Fruit fly (Drosophila melanogaster) whole organism, pupa: ENCODE results near the gene spn-D.
A peak's percentile ranks its signal among the peaks of the same experiment; 100 is the strongest.

ENCODE experiments used
- CG10348 ChIP-seq: fragments of 200-800 bp; sonication (Bioruptor generic); IDR thresholded peaks from 2 replicates; pipeline ENCODE4 v1.3.6; 2022; ENCODE audit warnings: missing biosample characterization, missing genetic modification characterization
- CG12605 ChIP-seq: fragments of 200-800 bp; sonication (Bioruptor generic); IDR thresholded peaks from 2 replicates; pipeline ENCODE4 v1.3.6; 2022; ENCODE audit warnings: missing biosample characterization, missing genetic modification characterization
- CG13204 ChIP-seq: fragments of 200-800 bp; sonication (Bioruptor generic); optimal IDR thresholded peaks from 2 replicates; lab custom pipeline; 2018; ENCODE audit warnings: missing biosample characterization, mild to moderate bottlenecking, missing genetic modification characterization, moderate library complexity
- CG14655 ChIP-seq: fragments of 200-800 bp; sonication (Bioruptor generic); optimal IDR thresholded peaks from 3 replicates; lab custom pipeline; 2017; ENCODE audit warnings: mild to moderate bottlenecking, missing biosample characterization, missing genetic modification reagents, missing genetic modification characterization
- CG15710 ChIP-seq: fragments of 200-800 bp; sonication (Bioruptor generic); optimal IDR thresholded peaks from 2 replicates; lab custom pipeline; 2018; ENCODE audit warnings: missing biosample characterization, mild to moderate bottlenecking, missing genetic modification characterization, moderate library complexity
- CG17806 ChIP-seq: fragments of 200-800 bp; sonication (Bioruptor generic); optimal IDR thresholded peaks from 2 replicates; lab custom pipeline; 2018; ENCODE audit warnings: missing biosample characterization, mild to moderate bottlenecking, missing genetic modification characterization, moderate library complexity
- CG32121 ChIP-seq: fragments of 200-800 bp; sonication (Bioruptor generic); IDR thresholded peaks from 2 replicates; pipeline ENCODE4 v1.3.6; 2022; ENCODE audit warnings: missing biosample characterization, missing genetic modification characterization
- CG34367 ChIP-seq: fragments of 200-800 bp; sonication (Bioruptor generic); optimal IDR thresholded peaks from 2 replicates; lab custom pipeline; 2018; ENCODE audit warnings: missing biosample characterization, mild to moderate bottlenecking, missing genetic modification characterization
- CG4496 ChIP-seq: fragments of 200-800 bp; sonication (Bioruptor generic); IDR thresholded peaks from 3 replicates; pipeline ENCODE4 v1.3.6; 2022; ENCODE audit warnings: missing biosample characterization, missing genetic modification characterization
- CG8159 ChIP-seq: fragments of 200-800 bp; sonication (Bioruptor generic); optimal IDR thresholded peaks from 3 replicates; lab custom pipeline; 2018; ENCODE audit warnings: missing biosample characterization, mild to moderate bottlenecking, missing genetic modification characterization, moderate library complexity
- CG8301 ChIP-seq: fragments of 200-800 bp; sonication (Bioruptor generic); optimal IDR thresholded peaks from 2 replicates; lab custom pipeline; 2018; ENCODE audit warnings: missing biosample characterization, mild to moderate bottlenecking, missing genetic modification characterization
- CG9948 ChIP-seq: fragments of 200-800 bp; sonication (Bioruptor generic); optimal IDR thresholded peaks from 2 replicates; lab custom pipeline; 2018; ENCODE audit warnings: missing biosample characterization, mild to moderate bottlenecking, missing genetic modification characterization, moderate library complexity
- D1 ChIP-seq: fragments of 200-800 bp; sonication (Bioruptor generic); optimal IDR thresholded peaks from 2 replicates; lab custom pipeline; 2018; ENCODE audit warnings: missing biosample characterization, mild to moderate bottlenecking, missing genetic modification characterization, moderate library complexity
- EcR ChIP-seq: fragments of 200-800 bp; sonication (Bioruptor generic); optimal IDR thresholded peaks from 3 replicates; lab custom pipeline; 2019; ENCODE audit warnings: missing biosample characterization, missing genetic modification characterization, mild to moderate bottlenecking, moderate library complexity, missing genetic modification reagents
- Ets98B ChIP-seq: fragments of 200-800 bp; sonication (Bioruptor generic); IDR thresholded peaks from 2 replicates; pipeline ENCODE4 v1.3.6; 2022; ENCODE audit warnings: missing biosample characterization, missing genetic modification characterization
- Pif1A ChIP-seq: fragments of 200-800 bp; sonication (Bioruptor generic); optimal IDR thresholded peaks from 3 replicates; lab custom pipeline; 2016; ENCODE audit warnings: missing biosample characterization, missing genetic modification characterization
- Pif1B ChIP-seq: fragments of 200-800 bp; sonication (Bioruptor generic); optimal IDR thresholded peaks from 3 replicates; lab custom pipeline; 2016; ENCODE audit warnings: missing biosample characterization, missing genetic modification characterization
- Snoo ChIP-seq: fragments of 200-800 bp; sonication (Bioruptor generic); optimal IDR thresholded peaks from 3 replicates; lab custom pipeline; 2017; ENCODE audit warnings: missing biosample characterization, mild to moderate bottlenecking, missing genetic modification characterization, inconsistent platforms
- fd96Ca ChIP-seq: fragments of 200-800 bp; sonication (Bioruptor generic); IDR thresholded peaks from 3 replicates; pipeline ENCODE4 v1.3.6; 2022; ENCODE audit warnings: missing biosample characterization, missing genetic modification characterization
- gl ChIP-seq: fragments of 200-800 bp; sonication (Bioruptor generic); optimal IDR thresholded peaks from 2 replicates; lab custom pipeline; 2018; ENCODE audit warnings: missing biosample characterization, mild to moderate bottlenecking, missing genetic modification characterization
- rn ChIP-seq: fragments of 200-800 bp; sonication (Bioruptor generic); IDR thresholded peaks from 2 replicates; pipeline ENCODE4 v1.3.6; 2022; ENCODE audit warnings: missing biosample characterization, missing genetic modification characterization

The spn-D gene

DNA sequence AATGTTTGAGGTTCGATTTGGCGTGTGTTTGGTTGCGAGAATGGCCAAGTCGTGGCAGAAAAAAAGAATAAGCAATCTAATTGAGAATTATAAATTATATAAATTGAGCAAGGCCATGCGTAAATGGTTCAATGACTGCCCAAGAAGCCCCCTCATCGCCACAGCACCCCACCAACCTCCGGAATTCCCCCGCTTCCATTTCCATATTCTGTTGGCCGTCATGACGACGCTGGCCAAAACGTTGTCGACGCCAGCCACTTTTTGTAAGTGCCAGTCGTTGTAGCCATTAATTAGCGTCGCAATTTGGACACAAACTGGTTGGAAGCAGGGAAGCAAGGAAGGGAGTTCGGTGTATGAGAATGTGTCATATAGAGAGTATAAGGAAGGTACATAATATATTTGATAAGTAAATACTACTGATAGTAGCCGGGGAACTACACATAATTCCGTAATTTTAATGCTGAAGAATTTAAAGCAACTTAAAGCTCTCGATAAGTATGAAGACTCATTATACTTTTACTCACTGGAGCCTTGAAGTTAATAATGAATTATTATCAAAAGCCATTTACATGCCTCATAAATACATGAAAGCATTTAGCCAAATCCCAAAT lies 34.9 kb upstream of the spn-D start:
- TF ChIP-seq CG14655 (GFP tag; lab: Kevin White, UChicago): no peak
- TF ChIP-seq EcR (GFP tag; lab: Kevin White, UChicago): peak; percentile 74
- no peak for TF ChIP-seq D1 (tag; lab: Kevin White, UChicago)
- no peak for TF ChIP-seq Pif1A
- no peak for TF ChIP-seq fd96Ca (GFP tag; lab: Robert Waterston, UW)
- TF ChIP-seq CG4496: 0 out of 3 replicates have a peak, but pooled peaks have one; percentile 7
- no peak for TF ChIP-seq gl (tag; lab: Kevin White, UChicago)
- no peak for TF ChIP-seq CG12605
- no peak for TF ChIP-seq Snoo (tag; lab: Kevin White, UChicago)
- TF ChIP-seq CG17806 (tag; lab: Kevin White, UChicago): no peak
- no peak for TF ChIP-seq CG32121 (GFP tag; lab: Robert Waterston, UW)

DNA sequence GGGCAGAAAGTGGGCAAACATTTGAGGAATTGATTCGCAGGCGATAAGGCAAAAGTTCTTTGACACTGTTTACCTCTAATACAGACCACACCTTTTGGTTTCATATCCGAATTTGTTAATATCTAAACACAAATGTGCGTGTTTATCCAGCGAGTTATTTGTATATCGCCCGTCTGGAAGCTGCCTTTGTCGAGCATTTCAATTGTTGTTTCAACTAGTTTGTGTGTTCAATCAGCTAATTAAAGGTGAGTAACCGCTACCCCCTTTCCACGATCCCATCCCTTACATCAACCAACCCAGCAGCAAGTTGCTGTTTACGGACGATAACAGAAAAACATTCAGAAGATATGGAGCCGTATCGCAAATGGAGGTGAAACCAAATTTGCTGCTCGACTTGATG lies 34.1 kb upstream of the spn-D start:
- TF ChIP-seq rn (GFP tag; lab: Robert Waterston, UW) (no peak), CG13204 (GFP tag; lab: Kevin White, UChicago) (no peak), CG14655 (GFP tag; lab: Kevin White, UChicago) (no peak), Pif1B (no peak), CG17806 (tag; lab: Kevin White, UChicago) (no peak), Ets98B (GFP tag; lab: Robert Waterston, UW) (no peak), EcR (GFP tag; lab: Kevin White, UChicago) (no peak), D1 (tag; lab: Kevin White, UChicago) (no peak), Pif1A (no peak), CG12605 (no peak), CG34367 (tag; lab: Kevin White, UChicago) (no peak), gl (tag; lab: Kevin White, UChicago) (no peak), CG15710 (tag; lab: Kevin White, UChicago) (no peak), CG8301 (tag; lab: Kevin White, UChicago) (no peak), CG4496 (no peak), CG8159 (tag; lab: Kevin White, UChicago) (no peak), CG10348 (GFP tag; lab: Robert Waterston, UW) (no peak), CG9948 (tag; lab: Kevin White, UChicago) (no peak), fd96Ca (GFP tag; lab: Robert Waterston, UW) (no peak)

- TF ChIP-seq EcR (GFP tag; lab: Kevin White, UChicago) (no peak), CG32121 (GFP tag; lab: Robert Waterston, UW) (no peak)
- TF ChIP-seq, all 21 proteins: peak for 0
These were observed 31.5 kb upstream of the spn-D start for dm6 chr3R:27133992-27134391.

- TF ChIP-seq CG4496 (0 out of 3 replicates have a peak, but pooled peaks have one; percentile 17), Pif1A (no peak)
- TF ChIP-seq, all 21 proteins: peak for 1
These were observed 30.7 kb upstream of the spn-D start for dm6 chr3R:27134728-27135361.

dm6 chr3R:27135692-27136641 lies 29.5 kb upstream of the spn-D start:
- TF ChIP-seq fd96Ca (GFP tag; lab: Robert Waterston, UW): 0 out of 3 replicates have a peak, but pooled peaks have one; percentile 31
- peak; percentile 33 for TF ChIP-seq CG15710 (tag; lab: Kevin White, UChicago)
- TF ChIP-seq CG9948 (tag; lab: Kevin White, UChicago): peak; percentile 9
- peak; percentile 68 for TF ChIP-seq Pif1B
- TF ChIP-seq CG8159 (tag; lab: Kevin White, UChicago): peak; percentile 56
- TF ChIP-seq gl (tag; lab: Kevin White, UChicago): peak; percentile 68
- TF ChIP-seq CG13204 (GFP tag; lab: Kevin White, UChicago): peak; percentile 18
- no peak for TF ChIP-seq CG4496
- TF ChIP-seq CG32121 (GFP tag; lab: Robert Waterston, UW): peak; percentile 10; the same call in 1 of the 2 replicates
- peak; percentile 45 for TF ChIP-seq Snoo (tag; lab: Kevin White, UChicago)
- TF ChIP-seq CG8301 (tag; lab: Kevin White, UChicago): no peak
- no peak for TF ChIP-seq CG17806 (tag; lab: Kevin White, UChicago)
- no peak for TF ChIP-seq rn (GFP tag; lab: Robert Waterston, UW)
- TF ChIP-seq CG34367 (tag; lab: Kevin White, UChicago): peak; percentile 54
- TF ChIP-seq Pif1A: peak; percentile 69
- TF ChIP-seq Ets98B (GFP tag; lab: Robert Waterston, UW): no peak
- peak; percentile 28 for TF ChIP-seq CG14655 (GFP tag; lab: Kevin White, UChicago)
